5 worm cellular contexts compared by ENCODE assay signal in the genomic region with DNA sequence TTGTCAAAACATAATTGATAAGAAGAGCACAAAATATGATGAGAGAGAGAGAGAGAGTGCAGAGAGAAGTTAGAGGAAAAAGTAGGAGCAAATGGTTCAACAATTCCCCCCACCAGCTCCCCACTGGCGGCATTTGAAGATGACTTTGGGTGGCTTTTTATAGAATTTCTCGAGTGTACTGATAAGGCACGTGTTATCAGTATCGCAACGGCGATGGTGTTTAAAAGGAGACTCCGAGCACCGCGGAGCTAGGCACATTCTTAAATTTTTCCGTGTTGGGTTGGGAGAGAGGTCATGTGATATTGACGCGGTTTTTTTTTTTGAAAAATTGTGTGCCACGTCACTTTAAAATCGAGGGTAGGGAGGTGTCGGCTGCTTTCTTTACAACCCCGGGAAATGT.
A peak's percentile ranks its signal among the peaks of the same experiment; 100 is the strongest.
TF ChIP-seq lines count a peak whose summit lies in the region.

No protein-coding gene starts in this region.

TF ChIP-seq in whole organism, L1 larva, 84 proteins besides CTCF, POLR2A, EP300 and RAD21 (continued from another document):
- TF ChIP-seq C04F5.9 (tag; optimal IDR thresholded peaks at IDR 0.05; lab: Kevin White, UChicago) (no peak), F16B12.6 (tag; optimal IDR thresholded peaks at IDR 0.05; lab: Kevin White, UChicago) (no peak), lsy-2 (tag; optimal IDR thresholded peaks at IDR 0.05; lab: Kevin White, UChicago) (peak in 1 of 2 experiments; percentile 21)

TF ChIP-seq in whole organism, L2 larva, 48 proteins besides CTCF, POLR2A, EP300 and RAD21 (continued from another document):
- TF ChIP-seq gmeb-1 (tag; optimal IDR thresholded peaks at IDR 0.05; lab: Kevin White, UChicago) (peak; percentile 55), ztf-11 (tag; optimal IDR thresholded peaks at IDR 0.05; lab: Kevin White, UChicago) (no peak), lsy-2 (tag; optimal IDR thresholded peaks at IDR 0.05; lab: Kevin White, UChicago) (no peak), F13H6.1 (tag; optimal IDR thresholded peaks at IDR 0.05; lab: Kevin White, UChicago) (peak; percentile 27), sma-3 (GFP tag; optimal IDR thresholded peaks at IDR 0.05; lab: Kevin White, UChicago) (peak; percentile 36)

TF ChIP-seq in whole organism, L3 larva, 47 proteins besides CTCF, POLR2A, EP300 and RAD21 (continued from another document):
- TF ChIP-seq nhr-23 (tag; optimal IDR thresholded peaks at IDR 0.05; lab: Kevin White, UChicago) (no peak), R02D3.7 (tag; optimal IDR thresholded peaks at IDR 0.05; lab: Kevin White, UChicago) (peak; percentile 7), ceh-9 (tag; optimal IDR thresholded peaks at IDR 0.05; lab: Kevin White, UChicago) (no peak), nhr-67 (tag; optimal IDR thresholded peaks at IDR 0.05; lab: Kevin White, UChicago) (no peak), jun-1 (tag; optimal IDR thresholded peaks at IDR 0.05; lab: Kevin White, UChicago) (peak; percentile 7), nhr-25 (tag; optimal IDR thresholded peaks at IDR 0.05; lab: Kevin White, UChicago) (no peak), elt-3 (tag; optimal IDR thresholded peaks at IDR 0.05; lab: Kevin White, UChicago) (no peak), nfya-1 (tag; optimal IDR thresholded peaks at IDR 0.05; lab: Kevin White, UChicago; ENCODE audit: insufficient read depth) (no peak), sea-2 (GFP tag; optimal IDR thresholded peaks at IDR 0.05; lab: Kevin White, UChicago) (no peak), mml-1 (tag; optimal IDR thresholded peaks at IDR 0.05; lab: Kevin White, UChicago) (no peak), ztf-4 (tag; optimal IDR thresholded peaks at IDR 0.05; lab: Kevin White, UChicago) (no peak), nhr-76 (tag; optimal IDR thresholded peaks at IDR 0.05; lab: Kevin White, UChicago) (no peak), ama-1 (optimal IDR thresholded peaks at IDR 0.05; lab: Kevin White, UChicago) (peak; percentile 54), egl-5 (tag; optimal IDR thresholded peaks at IDR 0.05; lab: Kevin White, UChicago) (no peak), unc-62 (GFP tag; optimal IDR thresholded peaks at IDR 0.05; lab: Kevin White, UChicago) (no peak), lin-39 (tag; optimal IDR thresholded peaks at IDR 0.05; lab: Kevin White, UChicago) (no peak), fkh-10 (GFP tag; optimal IDR thresholded peaks at IDR 0.05; lab: Kevin White, UChicago) (no peak), skn-1 (tag; optimal IDR thresholded peaks at IDR 0.05; lab: Kevin White, UChicago) (peak; percentile 62), nhr-12 (tag; optimal IDR thresholded peaks at IDR 0.05; lab: Kevin White, UChicago) (no peak), pqm-1 (tag; optimal IDR thresholded peaks at IDR 0.05; lab: Kevin White, UChicago) (peak; percentile 98), mdl-1 (tag; optimal IDR thresholded peaks at IDR 0.05; lab: Kevin White, UChicago) (no peak), hmg-11 (tag; optimal IDR thresholded peaks at IDR 0.05; lab: Kevin White, UChicago) (no peak), elt-2 (tag; optimal IDR thresholded peaks at IDR 0.05; lab: Kevin White, UChicago) (peak; percentile 99)

TF ChIP-seq in whole organism, L4 larva, 104 proteins besides CTCF, POLR2A, EP300 and RAD21 (continued from another document):
- TF ChIP-seq nhr-10 (tag; optimal IDR thresholded peaks at IDR 0.05; lab: Kevin White, UChicago) (peak; percentile 84), hlh-11 (tag; optimal IDR thresholded peaks at IDR 0.05; lab: Kevin White, UChicago) (peak; percentile 88), pha-4 (GFP tag; IDR thresholded peaks at IDR 0.05; lab: Robert Waterston, UW) (0 out of 2 replicates have a peak, but pooled peaks have one; percentile 49), pha-4 (tag; optimal IDR thresholded peaks at IDR 0.05; lab: Kevin White, UChicago) (no peak), ztf-7 (tag; optimal IDR thresholded peaks at IDR 0.05; lab: Kevin White, UChicago) (no peak), hlh-30 (tag; optimal IDR thresholded peaks at IDR 0.05; lab: Kevin White, UChicago; ENCODE audit: insufficient read depth) (peak; percentile 82), nhr-102 (tag; optimal IDR thresholded peaks at IDR 0.05; lab: Kevin White, UChicago) (peak; percentile 70), mxl-3 (GFP tag; optimal IDR thresholded peaks at IDR 0.05; lab: Kevin White, UChicago) (peak; percentile 43), F37D6.2 (tag; optimal IDR thresholded peaks at IDR 0.05; lab: Kevin White, UChicago) (no peak), dmd-6 (GFP tag; IDR thresholded peaks at IDR 0.05; lab: Robert Waterston, UW) (peak; percentile 94), unc-39 (tag; optimal IDR thresholded peaks at IDR 0.05; lab: Kevin White, UChicago) (no peak), mep-1 (tag; optimal IDR thresholded peaks at IDR 0.05; lab: Kevin White, UChicago) (peak; percentile 55), Y75B8A.6 (GFP tag; IDR thresholded peaks at IDR 0.05; lab: Robert Waterston, UW) (no peak), nhr-28 (tag; optimal IDR thresholded peaks at IDR 0.05; lab: Kevin White, UChicago) (peak; percentile 88), mdt-29 (GFP tag; IDR thresholded peaks at IDR 0.05; lab: Robert Waterston, UW) (no peak; the same call in 1 of the 2 replicates), lin-13 (GFP tag; optimal IDR thresholded peaks at IDR 0.05; lab: Kevin White, UChicago) (peak; percentile 52), mes-2 (tag; optimal IDR thresholded peaks at IDR 0.05; lab: Kevin White, UChicago; ENCODE audit: poor library complexity, severe bottlenecking) (peak; percentile 50), mxl-2 (GFP tag; conservative IDR thresholded peaks at IDR 0.05; lab: Robert Waterston, UW) (no peak), pqm-1 (tag; optimal IDR thresholded peaks at IDR 0.05; lab: Kevin White, UChicago) (peak; percentile 61), duxl-1 (tag; optimal IDR thresholded peaks at IDR 0.05; lab: Kevin White, UChicago; ENCODE audit: poor library complexity) (no peak), ama-1 (optimal IDR thresholded peaks at IDR 0.05; lab: Kevin White, UChicago) (peak; percentile 67)

TF ChIP-seq in whole organism, young adult, 124 proteins besides CTCF, POLR2A, EP300 and RAD21 (continued from another document):
- TF ChIP-seq dpl-1 (GFP tag; optimal IDR thresholded peaks at IDR 0.05; lab: Kevin White, UChicago) (no peak), mxl-1 (tag; optimal IDR thresholded peaks at IDR 0.05; lab: Kevin White, UChicago) (no peak), nhr-120 (GFP tag; IDR thresholded peaks at IDR 0.05; lab: Robert Waterston, UW) (no peak), ZK185.1 (tag; optimal IDR thresholded peaks at IDR 0.05; lab: Kevin White, UChicago; ENCODE audit: poor library complexity, severe bottlenecking) (no peak), F33H1.4 (GFP tag; IDR thresholded peaks at IDR 0.05; lab: Robert Waterston, UW) (no peak), ceh-58 (GFP tag; IDR thresholded peaks at IDR 0.05; lab: Robert Waterston, UW) (no peak), madf-3 (GFP tag; IDR thresholded peaks at IDR 0.05; lab: Robert Waterston, UW) (no peak), lin-40 (tag; optimal IDR thresholded peaks at IDR 0.05; lab: Kevin White, UChicago) (peak; percentile 37), madf-6 (GFP tag; IDR thresholded peaks at IDR 0.05; lab: Robert Waterston, UW) (no peak), pha-4 (tag; optimal IDR thresholded peaks at IDR 0.05; lab: Kevin White, UChicago) (no peak), ztf-22 (GFP tag; optimal IDR thresholded peaks at IDR 0.05; lab: Kevin White, UChicago) (peak; percentile 99), xnd-1 (tag; optimal IDR thresholded peaks at IDR 0.05; lab: Kevin White, UChicago) (no peak), F39B2.1 (GFP tag; IDR thresholded peaks at IDR 0.05; lab: Robert Waterston, UW) (no peak), rcor-1 (GFP tag; IDR thresholded peaks at IDR 0.05; lab: Robert Waterston, UW) (no peak), F52B5.7 (tag; optimal IDR thresholded peaks at IDR 0.05; lab: Kevin White, UChicago) (no peak), nhr-80 (tag; optimal IDR thresholded peaks at IDR 0.05; lab: Kevin White, UChicago) (peak; percentile 92), unc-62 (GFP tag; optimal IDR thresholded peaks at IDR 0.05; lab: Kevin White, UChicago) (no peak), hlh-26 (GFP tag; conservative IDR thresholded peaks at IDR 0.05; lab: Robert Waterston, UW) (no peak), C06A6.2 (GFP tag; conservative IDR thresholded peaks at IDR 0.05; lab: Robert Waterston, UW) (no peak), lin-26 (GFP tag; IDR thresholded peaks at IDR 0.05; lab: Robert Waterston, UW) (no peak), somi-1 (GFP tag; optimal IDR thresholded peaks at IDR 0.05; lab: Kevin White, UChicago) (no peak), ccch-3 (GFP tag; optimal IDR thresholded peaks at IDR 0.05; lab: Kevin White, UChicago) (no peak), lin-54 (GFP tag; optimal IDR thresholded peaks at IDR 0.05; lab: Kevin White, UChicago) (no peak), ets-4 (GFP tag; optimal IDR thresholded peaks at IDR 0.05; lab: Kevin White, UChicago) (no peak), snpc-3.4 (tag; optimal IDR thresholded peaks at IDR 0.05; lab: Kevin White, UChicago) (no peak), F57A8.1 (GFP tag; optimal IDR thresholded peaks at IDR 0.05; lab: Kevin White, UChicago) (no peak), ceh-79 (tag; optimal IDR thresholded peaks at IDR 0.05; lab: Kevin White, UChicago) (no peak), atf-7 (tag; optimal IDR thresholded peaks at IDR 0.05; lab: Kevin White, UChicago) (peak; percentile 68), mcd-1 (GFP tag; IDR thresholded peaks at IDR 0.05; lab: Robert Waterston, UW) (0 out of 2 replicates have a peak, but pooled peaks have one; percentile 21), egl-44 (GFP tag; IDR thresholded peaks at IDR 0.05; lab: Robert Waterston, UW) (no peak), akir-1 (GFP tag; optimal IDR thresholded peaks at IDR 0.05; lab: Kevin White, UChicago) (no peak), F23B12.7 (tag; optimal IDR thresholded peaks at IDR 0.05; lab: Kevin White, UChicago; ENCODE audit: insufficient read depth) (peak; percentile 7), mes-4 (tag; optimal IDR thresholded peaks at IDR 0.05; lab: Kevin White, UChicago) (no peak), chd-7 (tag; optimal IDR thresholded peaks at IDR 0.05; lab: Kevin White, UChicago) (no peak), sptf-2 (GFP tag; optimal IDR thresholded peaks at IDR 0.05; lab: Kevin White, UChicago) (no peak), Y53F4B.3 (GFP tag; IDR thresholded peaks at IDR 0.05; lab: Robert Waterston, UW) (no peak), pbrm-1 (GFP tag; IDR thresholded peaks at IDR 0.05; lab: Robert Waterston, UW) (no peak), sdz-38 (tag; optimal IDR thresholded peaks at IDR 0.05; lab: Kevin White, UChicago) (no peak), hmg-20 (GFP tag; IDR thresholded peaks at IDR 0.05; lab: Robert Waterston, UW) (no peak), lsl-1 (GFP tag; optimal IDR thresholded peaks at IDR 0.05; lab: Kevin White, UChicago) (no peak), die-1 (tag; optimal IDR thresholded peaks at IDR 0.05; lab: Kevin White, UChicago) (no peak), madf-8 (GFP tag; conservative IDR thresholded peaks at IDR 0.05; lab: Robert Waterston, UW) (no peak), ztf-3 (GFP tag; optimal IDR thresholded peaks at IDR 0.05; lab: Kevin White, UChicago) (no peak), F55B11.4 (tag; optimal IDR thresholded peaks at IDR 0.05; lab: Kevin White, UChicago; ENCODE audit: borderline replicate concordance, insufficient read depth) (no peak), snpc-4 (GFP tag; optimal IDR thresholded peaks at IDR 0.05; lab: Kevin White, UChicago) (no peak), snpc-4 (tag; optimal IDR thresholded peaks at IDR 0.05; lab: Kevin White, UChicago) (peak; percentile 83 to 94 (median 88)), aptf-2 (GFP tag; conservative IDR thresholded peaks at IDR 0.05; lab: Robert Waterston, UW) (no peak)
